Fruit fly (Drosophila melanogaster) whole organism, embryonic: Measurements from ENCODE around the gene RpL24.

Source experiments
- ATbp ChIP-seq: fragments of 200-800 bp; sonication (Bioruptor generic); optimal IDR thresholded peaks from 2 replicates; lab custom pipeline; 2017; ENCODE audit warnings: missing biosample characterization, mild to moderate bottlenecking, missing genetic modification characterization, missing genetic modification reagents
- Atf6 ChIP-seq: fragments of 200-800 bp; sonication (Bioruptor generic); IDR thresholded peaks from 2 replicates; pipeline ENCODE4 v1.3.6; 2022; ENCODE audit warnings: missing biosample characterization, missing genetic modification characterization
- B-H1 ChIP-seq: fragments of 200-800 bp; sonication (Bioruptor generic); IDR thresholded peaks from 3 replicates; pipeline ENCODE4 v1.3.6; 2022; ENCODE audit warnings: missing biosample characterization, missing genetic modification characterization
- CG10366 ChIP-seq: fragments of 200-800 bp; sonication (Bioruptor generic); IDR thresholded peaks from 2 replicates; pipeline ENCODE4 v1.3.6; 2022; ENCODE audit warnings: missing biosample characterization, missing genetic modification characterization
- CG12769 ChIP-seq: fragments of 200-800 bp; sonication (Bioruptor generic); optimal IDR thresholded peaks from 2 replicates; lab custom pipeline; 2019; ENCODE audit warnings: missing biosample characterization, mild to moderate bottlenecking, missing genetic modification characterization, moderate library complexity
- CG13424 ChIP-seq: fragments of 200-800 bp; sonication (Bioruptor generic); optimal IDR thresholded peaks from 2 replicates; lab custom pipeline; 2019; ENCODE audit warnings: missing biosample characterization, mild to moderate bottlenecking, missing genetic modification characterization, moderate library complexity
- CG14667 ChIP-seq: fragments of 200-800 bp; sonication (Bioruptor generic); IDR thresholded peaks from 2 replicates; pipeline ENCODE4 v1.3.6; 2022; ENCODE audit warnings: missing biosample characterization, missing genetic modification characterization
- CG16863 ChIP-seq: fragments of 200-800 bp; sonication (Bioruptor generic); optimal IDR thresholded peaks from 3 replicates; lab custom pipeline; 2016; ENCODE audit warnings: missing biosample characterization, missing genetic modification characterization
- CG2120 ChIP-seq: fragments of 200-800 bp; sonication (Bioruptor generic); optimal IDR thresholded peaks from 3 replicates; lab custom pipeline; 2016; ENCODE audit warnings: missing biosample characterization, missing genetic modification characterization
- CG2875 ChIP-seq: fragments of 200-800 bp; sonication (Bioruptor generic); optimal IDR thresholded peaks from 2 replicates; lab custom pipeline; 2017; ENCODE audit warnings: missing biosample characterization, mild to moderate bottlenecking, missing genetic modification characterization, missing genetic modification reagents
- CG32532 ChIP-seq: fragments of 200-800 bp; sonication (Bioruptor generic); IDR thresholded peaks from 2 replicates; pipeline ENCODE4 v1.3.6; 2022; ENCODE audit warnings: missing biosample characterization, missing genetic modification characterization
- CG34224 ChIP-seq: fragments of 200-800 bp; sonication (Bioruptor generic); IDR thresholded peaks from 3 replicates; pipeline ENCODE4 v1.3.6; 2022; ENCODE audit warnings: missing biosample characterization, missing genetic modification characterization; ENCODE audit not compliant: partially characterized antibody
- CG34422 ChIP-seq: fragments of 200-800 bp; sonication (Bioruptor generic); IDR thresholded peaks from 3 replicates; pipeline ENCODE4 v1.3.6; 2022; ENCODE audit warnings: missing biosample characterization, missing genetic modification characterization
- CG4360 ChIP-seq: fragments of 200-800 bp; sonication (Bioruptor generic); IDR thresholded peaks from 2 replicates; pipeline ENCODE4 v1.3.6; 2022; ENCODE audit warnings: missing biosample characterization, missing genetic modification characterization
- CG6254 ChIP-seq: fragments of 200-800 bp; sonication (Bioruptor generic); optimal IDR thresholded peaks from 3 replicates; lab custom pipeline; 2017; ENCODE audit warnings: mild to moderate bottlenecking, missing biosample characterization, missing genetic modification reagents, missing genetic modification characterization
- CG6854 ChIP-seq: fragments of 200-800 bp; sonication (Bioruptor generic); optimal IDR thresholded peaks from 3 replicates; lab custom pipeline; 2017; ENCODE audit warnings: missing biosample characterization, mild to moderate bottlenecking, missing genetic modification characterization
- CG7839 ChIP-seq: fragments of 200-800 bp; sonication (Bioruptor generic); optimal IDR thresholded peaks from 3 replicates; lab custom pipeline; 2018; ENCODE audit warnings: missing biosample characterization, mild to moderate bottlenecking, missing genetic modification characterization, moderate library complexity
- CG8290 ChIP-seq, 3 experiments: fragments of 200-800 bp; sonication (Bioruptor generic); optimal IDR thresholded peaks; 2 replicates each; lab custom pipeline; 2016 to 2019; ENCODE audit warnings: missing biosample characterization in 3 of 3, missing genetic modification characterization in 3 of 3, mild to moderate bottlenecking in 2 of 3, moderate library complexity in 1 of 3
- CG8924 ChIP-seq: fragments of 200-800 bp; optimal IDR thresholded peaks from 3 replicates; lab custom pipeline; 2019; ENCODE audit warnings: missing biosample characterization, mild to moderate bottlenecking, missing genetic modification characterization, moderate library complexity
- CG9437 ChIP-seq: fragments of 200-800 bp; sonication (Bioruptor generic); optimal IDR thresholded peaks from 2 replicates; lab custom pipeline; 2018; ENCODE audit warnings: missing biosample characterization, mild to moderate bottlenecking, missing genetic modification characterization
- CG9797 ChIP-seq: fragments of 200-800 bp; sonication (Bioruptor generic); optimal IDR thresholded peaks from 3 replicates; lab custom pipeline; 2018; ENCODE audit warnings: missing biosample characterization, mild to moderate bottlenecking, missing genetic modification characterization
- H15 ChIP-seq: fragments of 200-800 bp; sonication (Bioruptor generic); IDR thresholded peaks from 3 replicates; pipeline ENCODE4 v1.3.6; 2022; ENCODE audit warnings: missing biosample characterization, missing genetic modification characterization
- HLHmδ ChIP-seq: fragments of 200-800 bp; sonication (Bioruptor generic); optimal IDR thresholded peaks from 2 replicates; lab custom pipeline; 2018; ENCODE audit warnings: missing biosample characterization, mild to moderate bottlenecking, missing genetic modification characterization, moderate library complexity
- NFAT ChIP-seq: fragments of 200-800 bp; sonication (Bioruptor generic); IDR thresholded peaks from 2 replicates; pipeline ENCODE4 v1.3.6; 2022; ENCODE audit warnings: missing biosample characterization, missing genetic modification characterization
- Nf-YB ChIP-seq: fragments of 200-800 bp; sonication (Bioruptor generic); optimal IDR thresholded peaks from 3 replicates; lab custom pipeline; 2019; ENCODE audit warnings: missing biosample characterization, mild to moderate bottlenecking, missing genetic modification characterization, moderate library complexity
- Oaz ChIP-seq: fragments of 200-800 bp; sonication (Bioruptor generic); IDR thresholded peaks from 2 replicates; pipeline ENCODE4 v1.3.6; 2022; ENCODE audit warnings: missing biosample characterization, missing genetic modification characterization
- Stat92E ChIP-seq, 3 experiments: fragments of >200 bp in 2 of 3; fragments of 200-800 bp in 1 of 3; sonication (Bioruptor generic) in 1 of 3; optimal IDR thresholded peaks; 2 replicates each; lab custom pipeline; 2017 to 2019; ENCODE audit warnings: missing biosample characterization in 3 of 3, missing genetic modification characterization in 3 of 3, mild to moderate bottlenecking in 1 of 3, moderate library complexity in 1 of 3
- dan ChIP-seq: fragments of 200-800 bp; sonication (Bioruptor generic); IDR thresholded peaks from 2 replicates; pipeline ENCODE4 v1.3.6; 2022; ENCODE audit warnings: missing biosample characterization, missing genetic modification characterization
- danr ChIP-seq: fragments of 200-800 bp; sonication (Bioruptor generic); IDR thresholded peaks from 2 replicates; pipeline ENCODE4 v1.3.6; 2022; ENCODE audit warnings: missing biosample characterization, missing genetic modification characterization
- dysf ChIP-seq: fragments of 200-800 bp; sonication (Bioruptor generic); IDR thresholded peaks from 3 replicates; pipeline ENCODE4 v1.3.6; 2022; ENCODE audit warnings: missing biosample characterization, missing genetic modification characterization
- eyg ChIP-seq: fragments of 200-800 bp; sonication (Bioruptor generic); optimal IDR thresholded peaks from 3 replicates; lab custom pipeline; 2016; ENCODE audit warnings: missing biosample characterization, missing genetic modification characterization
- fd96Cb ChIP-seq: fragments of 200-800 bp; sonication (Bioruptor generic); optimal IDR thresholded peaks from 2 replicates; lab custom pipeline; 2018; ENCODE audit warnings: missing biosample characterization, mild to moderate bottlenecking, missing genetic modification characterization, moderate library complexity
- fru ChIP-seq: fragments of >200 bp; optimal IDR thresholded peaks from 2 replicates; lab custom pipeline; 2017
- gce ChIP-seq: fragments of 200-800 bp; sonication (Bioruptor generic); IDR thresholded peaks from 3 replicates; pipeline ENCODE4 v1.3.6; 2022; ENCODE audit warnings: missing biosample characterization, missing genetic modification characterization
- grau ChIP-seq: fragments of 200-800 bp; optimal IDR thresholded peaks from 3 replicates; lab custom pipeline; 2019; ENCODE audit warnings: missing biosample characterization, mild to moderate bottlenecking, missing genetic modification characterization, moderate library complexity
- klu ChIP-seq: fragments of 200-800 bp; sonication (Bioruptor generic); IDR thresholded peaks from 2 replicates; pipeline ENCODE4 v1.3.6; 2022; ENCODE audit warnings: missing biosample characterization, missing genetic modification characterization
- lab ChIP-seq: fragments of 200-800 bp; sonication (Bioruptor generic); optimal IDR thresholded peaks from 3 replicates; lab custom pipeline; 2017; ENCODE audit warnings: missing biosample characterization, missing genetic modification characterization, mild to moderate bottlenecking, moderate library complexity, missing genetic modification reagents
- lbe ChIP-seq: fragments of 200-800 bp; sonication (Bioruptor generic); optimal IDR thresholded peaks from 2 replicates; lab custom pipeline; 2016; ENCODE audit warnings: missing biosample characterization, mild to moderate bottlenecking, missing genetic modification characterization
- nerfin-2 ChIP-seq: fragments of 200-800 bp; sonication (Bioruptor generic); IDR thresholded peaks from 2 replicates; pipeline ENCODE4 v1.3.6; 2022; ENCODE audit warnings: missing biosample characterization, missing genetic modification characterization; ENCODE audit not compliant: partially characterized antibody
- nmo ChIP-seq: fragments of 200-800 bp; sonication (Bioruptor generic); optimal IDR thresholded peaks from 2 replicates; lab custom pipeline; 2018; ENCODE audit warnings: missing biosample characterization, mild to moderate bottlenecking, missing genetic modification characterization, moderate library complexity
- peb ChIP-seq: fragments of 200-800 bp; sonication (Bioruptor generic); IDR thresholded peaks from 2 replicates; pipeline ENCODE4 v1.3.6; 2022; ENCODE audit warnings: missing biosample characterization, missing genetic modification characterization
- prd ChIP-seq, 3 experiments: fragments of >200 bp in 2 of 3; fragments of 200-800 bp in 1 of 3; sonication (Bioruptor generic) in 1 of 3; optimal IDR thresholded peaks in 2 of 3; IDR thresholded peaks in 1 of 3; 2 replicates in 2 of 3; 3 replicates in 1 of 3; pipeline versions ENCODE4 v1.3.6 to Lab custom; 2017 to 2022; ENCODE audit warnings: missing biosample characterization in 1 of 3, missing genetic modification characterization in 1 of 3
- pros ChIP-seq: fragments of 200-800 bp; sonication (Bioruptor generic); optimal IDR thresholded peaks from 3 replicates; lab custom pipeline; 2019; ENCODE audit warnings: missing biosample characterization, mild to moderate bottlenecking, missing genetic modification characterization, moderate library complexity
- sug ChIP-seq: fragments of 200-800 bp; optimal IDR thresholded peaks from 2 replicates; lab custom pipeline; 2019; ENCODE audit warnings: missing biosample characterization, mild to moderate bottlenecking, missing genetic modification characterization, moderate library complexity
- tio ChIP-seq: fragments of 200-800 bp; sonication (Bioruptor generic); optimal IDR thresholded peaks from 2 replicates; lab custom pipeline; 2017; ENCODE audit warnings: missing biosample characterization, missing genetic modification characterization, inconsistent platforms
- tup ChIP-seq: fragments of 200-800 bp; sonication (Bioruptor generic); optimal IDR thresholded peaks from 2 replicates; lab custom pipeline; 2016; ENCODE audit warnings: missing biosample characterization, mild to moderate bottlenecking, missing genetic modification characterization, moderate library complexity
- wdn ChIP-seq: fragments of 200-800 bp; sonication (Bioruptor generic); IDR thresholded peaks from 2 replicates; pipeline ENCODE4 v1.3.6; 2022; ENCODE audit warnings: missing biosample characterization, missing genetic modification characterization
- wor ChIP-seq: fragments of 200-800 bp; sonication (Bioruptor generic); IDR thresholded peaks from 2 replicates; pipeline ENCODE4 v1.3.6; 2022; ENCODE audit warnings: missing biosample characterization, missing genetic modification characterization
- zfh1 ChIP-seq: fragments of 200-800 bp; sonication (Bioruptor generic); IDR thresholded peaks from 3 replicates; pipeline ENCODE4 v1.3.6; 2022; ENCODE audit warnings: missing biosample characterization, missing genetic modification characterization

The RpL24 gene

DNA sequence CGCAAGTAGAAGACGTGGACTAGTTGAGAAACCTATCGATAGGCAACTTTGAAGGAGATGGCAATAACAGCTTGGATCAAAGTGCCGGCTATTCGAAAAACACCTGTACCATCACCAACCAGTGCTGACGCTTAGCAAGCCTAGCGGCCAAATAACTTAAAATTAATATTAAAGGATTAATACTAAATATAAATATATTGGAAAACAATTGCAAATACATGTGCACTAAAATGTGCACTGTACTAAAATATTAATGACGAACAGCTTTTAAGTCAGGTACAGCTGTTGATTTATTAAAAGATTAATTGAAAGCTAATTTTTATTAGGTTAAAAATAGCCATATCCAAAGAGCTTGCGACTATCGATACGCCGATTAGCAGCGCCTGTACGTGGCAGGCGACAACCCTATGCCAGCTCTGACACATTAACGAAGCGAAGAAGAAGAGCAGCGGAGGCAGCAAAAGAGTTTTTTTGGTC is 16.4 kb downstream of the RpL24 start, which contains the start of the genes CG9302 and beta'COP (continued):
- TF ChIP-seq Stat92E (GFP tag; optimal IDR thresholded peaks at IDR 0.05; lab: Kevin White, UChicago) (peak in 1 of 3 experiments; percentile 58), Oaz (GFP tag; lab: Robert Waterston, UW) (no peak), nmo (peak; percentile 91), NFAT (no peak), HLHmδ (no peak), dan (GFP tag; lab: Robert Waterston, UW) (no peak), CG6854 (GFP tag; lab: Kevin White, UChicago) (no peak), klu (GFP tag; lab: Robert Waterston, UW) (peak; percentile 73; the same call in 1 of the 2 replicates), pros (no peak), wor (no peak; the same call in 1 of the 2 replicates), CG34422 (GFP tag; lab: Robert Waterston, UW) (0 out of 3 replicates have a peak, but pooled peaks have one; percentile 57), danr (GFP tag; lab: Robert Waterston, UW) (peak; percentile 47; the same call in 1 of the 2 replicates), dysf (peak; percentile 68; the same call in 2 of the 3 replicates), CG12769 (tag; lab: Kevin White, UChicago) (no peak), grau (tag; lab: Kevin White, UChicago) (peak; percentile 81), CG13424 (tag; lab: Kevin White, UChicago) (peak; percentile 78), CG2120 (peak; percentile 78), sug (peak; percentile 85), Atf6 (GFP tag; lab: Robert Waterston, UW) (no peak), Nf-YB (GFP tag; lab: Kevin White, UChicago) (no peak), B-H1 (GFP tag; lab: Robert Waterston, UW) (peak; percentile 16; the same call in 1 of the 3 replicates), CG34224 (no peak; the same call in 2 of the 3 replicates), wdn (GFP tag; lab: Robert Waterston, UW) (no peak; the same call in 1 of the 2 replicates), zfh1 (GFP tag; lab: Robert Waterston, UW) (peak; percentile 60; the same call in 1 of the 3 replicates), tio (GFP tag; lab: Kevin White, UChicago) (no peak), CG8290 (GFP tag; optimal IDR thresholded peaks at IDR 0.05; lab: Kevin White, UChicago) (peak; percentile 47), CG8290 (tag; optimal IDR thresholded peaks at IDR 0.05; lab: Kevin White, UChicago) (peak in 1 of 2 experiments; percentile 15), CG9797 (GFP tag; lab: Kevin White, UChicago) (peak; percentile 32), CG32532 (GFP tag; lab: Robert Waterston, UW) (peak; percentile 46), CG6254 (GFP tag; lab: Kevin White, UChicago) (no peak), CG2875 (GFP tag; lab: Kevin White, UChicago) (no peak), ATbp (no peak), CG7839 (tag; lab: Kevin White, UChicago) (peak; percentile 75), CG16863 (GFP tag; lab: Kevin White, UChicago) (peak; percentile 1), CG14667 (GFP tag; lab: Robert Waterston, UW) (no peak), CG4360 (no peak), peb (0 out of 2 replicates have a peak, but pooled peaks have one; percentile 25), H15 (no peak), lab (no peak), nerfin-2 (peak; percentile 50; the same call in 1 of the 2 replicates), eyg (no peak), CG8924 (tag; lab: Kevin White, UChicago) (peak; percentile 72), lbe (GFP tag; lab: Kevin White, UChicago) (peak; percentile 66), tup (GFP tag; lab: Kevin White, UChicago) (peak; percentile 1), gce (GFP tag; lab: Robert Waterston, UW) (no peak), fru (lab: Kevin White, UChicago) (no peak), prd (optimal IDR thresholded peaks at IDR 0.05; lab: Kevin White, UChicago) (no peak), prd (GFP tag; IDR thresholded peaks at IDR 0.05; lab: Robert Waterston, UW) (peak; percentile 75; the same call in 2 of the 3 replicates), CG10366 (GFP tag; lab: Robert Waterston, UW) (peak; percentile 41; the same call in 1 of the 2 replicates), CG9437 (GFP tag; lab: Kevin White, UChicago) (peak; percentile 60), fd96Cb (tag; lab: Kevin White, UChicago) (peak; percentile 51)
